Worm (Caenorhabditis elegans) whole organism, midembryonic: ENCODE results near the gene nhr-114.

Experiments used
- flt-1 ChIP-seq: fragments of 200-800 bp; sonication (Bioruptor generic); IDR thresholded peaks from 2 replicates; pipeline ENCODE4 v1.3.6; 2022; ENCODE audit warnings: missing genetic modification characterization, missing compliant biosample characterization
- klf-2 ChIP-seq: fragments of 200-800 bp; sonication (Bioruptor generic); conservative IDR thresholded peaks from 2 replicates; pipeline ENCODE4 v1.3.6; 2022; ENCODE audit warnings: missing genetic modification reagents, missing genetic modification characterization, missing compliant biosample characterization
- med-1 ChIP-seq: sonication (generic microtip); optimal IDR thresholded peaks from 2 replicates; lab custom pipeline; 2017; ENCODE audit warnings: missing genetic modification characterization, mild to moderate bottlenecking, missing compliant biosample characterization, antibody characterized with exemption, missing genetic modification reagents; ENCODE audit not compliant: insufficient read depth
- ref-1 ChIP-seq: fragments of 200-800 bp; sonication (Bioruptor generic); conservative IDR thresholded peaks from 2 replicates; pipeline ENCODE4 v1.3.6; 2022; ENCODE audit warnings: missing genetic modification reagents, missing genetic modification characterization, missing compliant biosample characterization
- ztf-23 ChIP-seq: fragments of 200-800 bp; sonication (Bioruptor generic); IDR thresholded peaks from 2 replicates; pipeline ENCODE4 v1.3.6; 2022; ENCODE audit warnings: missing genetic modification reagents, missing genetic modification characterization, missing compliant biosample characterization
- ztf-29 ChIP-seq: fragments of 200-800 bp; sonication (Bioruptor generic); IDR thresholded peaks from 2 replicates; pipeline ENCODE4 v1.3.6; 2022; ENCODE audit warnings: missing genetic modification reagents, missing genetic modification characterization, missing compliant biosample characterization

ce11 chrV:4162922-4163321, 24.1 kb upstream of the nhr-114 start, which contains the start of gene Y45G5AM.4:
- TF ChIP-seq ztf-23 (GFP tag; lab: Robert Waterston, UW) (no peak), klf-2 (GFP tag; lab: Robert Waterston, UW) (no peak), flt-1 (GFP tag; lab: Robert Waterston, UW) (no peak), med-1 (GFP tag; lab: Kevin White, UChicago) (no peak), ztf-29 (no peak), ref-1 (GFP tag; lab: Robert Waterston, UW) (no peak)
